Fruit fly (Drosophila melanogaster) whole organism, prepupa: ENCODE measurements around the gene Teh3.
A peak's percentile ranks its signal among the peaks of the same experiment; 100 is the strongest.

ENCODE experiments used
- Blimp-1 ChIP-seq: fragments of 200-800 bp; sonication (Bioruptor generic); optimal IDR thresholded peaks from 3 replicates; lab custom pipeline; 2017; ENCODE audit warnings: missing biosample characterization, missing genetic modification characterization, mild to moderate bottlenecking, moderate library complexity, missing genetic modification reagents
- CG10631 ChIP-seq: fragments of 200-800 bp; sonication (Bioruptor generic); optimal IDR thresholded peaks from 2 replicates; lab custom pipeline; 2016; ENCODE audit warnings: missing biosample characterization, missing genetic modification characterization
- CG10669 ChIP-seq: fragments of 200-800 bp; sonication (Bioruptor generic); optimal IDR thresholded peaks from 3 replicates; lab custom pipeline; 2018; ENCODE audit warnings: missing biosample characterization, mild to moderate bottlenecking, missing genetic modification characterization, moderate library complexity
- CG11294 ChIP-seq: fragments of 200-800 bp; sonication (Bioruptor generic); IDR thresholded peaks from 2 replicates; pipeline ENCODE4 v1.3.6; 2022; ENCODE audit warnings: missing biosample characterization, missing genetic modification characterization
- CG11762 ChIP-seq: fragments of 200-800 bp; sonication (Bioruptor generic); optimal IDR thresholded peaks from 3 replicates; lab custom pipeline; 2016; ENCODE audit warnings: missing biosample characterization, missing genetic modification characterization; ENCODE audit not compliant: insufficient read depth
- CG11902 ChIP-seq: fragments of 200-800 bp; sonication (Bioruptor generic); optimal IDR thresholded peaks from 3 replicates; lab custom pipeline; 2016; ENCODE audit warnings: missing biosample characterization, missing genetic modification characterization
- CG15336 ChIP-seq: fragments of 200-800 bp; sonication (Bioruptor generic); IDR thresholded peaks from 2 replicates; pipeline ENCODE4 v1.3.6; 2022; ENCODE audit warnings: missing biosample characterization, missing genetic modification characterization
- CG16779 ChIP-seq: fragments of 200-800 bp; sonication (Bioruptor generic); optimal IDR thresholded peaks from 3 replicates; lab custom pipeline; 2017; ENCODE audit warnings: missing biosample characterization, mild to moderate bottlenecking, missing genetic modification characterization
- CG3032 ChIP-seq: fragments of 200-800 bp; optimal IDR thresholded peaks from 2 replicates; lab custom pipeline; 2019; ENCODE audit warnings: missing biosample characterization, mild to moderate bottlenecking, missing genetic modification characterization, moderate library complexity
- CG31627 ChIP-seq: fragments of 200-800 bp; sonication (Bioruptor generic); optimal IDR thresholded peaks from 3 replicates; lab custom pipeline; 2016; ENCODE audit warnings: missing biosample characterization, missing genetic modification characterization
- CG32006 ChIP-seq: fragments of 200-800 bp; sonication (Bioruptor generic); optimal IDR thresholded peaks from 3 replicates; lab custom pipeline; 2017; ENCODE audit warnings: missing biosample characterization, mild to moderate bottlenecking, missing genetic modification characterization
- CG34406 ChIP-seq: fragments of 200-800 bp; sonication (Bioruptor generic); optimal IDR thresholded peaks from 3 replicates; lab custom pipeline; 2016; ENCODE audit warnings: missing biosample characterization, missing genetic modification characterization
- CG3919 ChIP-seq: fragments of 200-800 bp; sonication (Bioruptor generic); optimal IDR thresholded peaks from 3 replicates; lab custom pipeline; 2016; ENCODE audit warnings: missing biosample characterization, missing genetic modification characterization
- CG4318 ChIP-seq: fragments of 200-800 bp; sonication (Bioruptor generic); optimal IDR thresholded peaks from 3 replicates; lab custom pipeline; 2017; ENCODE audit warnings: missing biosample characterization, mild to moderate bottlenecking, missing genetic modification characterization
- CG6163 ChIP-seq: fragments of 200-800 bp; sonication (Bioruptor generic); IDR thresholded peaks from 3 replicates; pipeline ENCODE4 v1.3.6; 2022; ENCODE audit warnings: missing biosample characterization, missing genetic modification characterization
- CG6276 ChIP-seq: fragments of 200-800 bp; sonication (Bioruptor generic); optimal IDR thresholded peaks from 2 replicates; lab custom pipeline; 2017; ENCODE audit warnings: missing biosample characterization, mild to moderate bottlenecking, missing genetic modification characterization
- CG6792 ChIP-seq: fragments of 200-800 bp; sonication (Bioruptor generic); optimal IDR thresholded peaks from 3 replicates; lab custom pipeline; 2016; ENCODE audit warnings: missing biosample characterization, missing genetic modification characterization
- CG6808 ChIP-seq: fragments of 200-800 bp; sonication (Bioruptor generic); optimal IDR thresholded peaks from 3 replicates; lab custom pipeline; 2017; ENCODE audit warnings: missing biosample characterization, missing genetic modification characterization, mild to moderate bottlenecking, moderate library complexity, missing genetic modification reagents
- CG6854 ChIP-seq: fragments of 200-800 bp; sonication (Bioruptor generic); optimal IDR thresholded peaks from 2 replicates; lab custom pipeline; 2017; ENCODE audit warnings: missing biosample characterization, mild to moderate bottlenecking, missing genetic modification characterization
- CG7368 ChIP-seq: fragments of 200-800 bp; sonication (Bioruptor generic); optimal IDR thresholded peaks from 3 replicates; lab custom pipeline; 2016; ENCODE audit warnings: missing biosample characterization, missing genetic modification characterization
- CG8119 ChIP-seq: fragments of 200-800 bp; sonication (Bioruptor generic); IDR thresholded peaks from 3 replicates; pipeline ENCODE4 v1.3.6; 2022; ENCODE audit warnings: missing biosample characterization, missing genetic modification characterization
- CG8319 ChIP-seq: fragments of 200-800 bp; sonication (Bioruptor generic); optimal IDR thresholded peaks from 3 replicates; lab custom pipeline; 2016; ENCODE audit warnings: missing biosample characterization, missing genetic modification characterization
- CG8632 ChIP-seq: fragments of 200-800 bp; sonication (Bioruptor generic); optimal IDR thresholded peaks from 3 replicates; lab custom pipeline; 2016; ENCODE audit warnings: missing biosample characterization, missing genetic modification characterization
- CG9139 ChIP-seq: fragments of 200-800 bp; sonication (Bioruptor generic); optimal IDR thresholded peaks from 3 replicates; lab custom pipeline; 2017; ENCODE audit warnings: missing biosample characterization, mild to moderate bottlenecking, missing genetic modification characterization
- Eip75B ChIP-seq: fragments of 200-800 bp; sonication (Bioruptor generic); optimal IDR thresholded peaks from 3 replicates; lab custom pipeline; 2016; ENCODE audit warnings: missing biosample characterization, missing genetic modification characterization
- Eip78C ChIP-seq: fragments of 200-800 bp; sonication (Bioruptor generic); peaks from one replicate; lab custom pipeline; 2016; ENCODE audit warnings: missing biosample characterization, missing genetic modification characterization
- Eip93F ChIP-seq: fragments of 200-800 bp; sonication (Bioruptor generic); optimal IDR thresholded peaks from 2 replicates; lab custom pipeline; 2016; ENCODE audit warnings: missing biosample characterization, mild to moderate bottlenecking, missing genetic modification characterization
- Ets21C ChIP-seq: fragments of 200-800 bp; sonication (Bioruptor generic); optimal IDR thresholded peaks from 3 replicates; lab custom pipeline; 2016; ENCODE audit warnings: missing biosample characterization, missing genetic modification characterization
- Ets96B ChIP-seq: fragments of 200-800 bp; optimal IDR thresholded peaks from 2 replicates; lab custom pipeline; 2019; ENCODE audit warnings: missing biosample characterization, mild to moderate bottlenecking, missing genetic modification characterization, moderate library complexity
- Gug ChIP-seq: fragments of 200-800 bp; sonication (Bioruptor generic); IDR thresholded peaks from 2 replicates; pipeline ENCODE4 v1.3.6; 2022; ENCODE audit warnings: missing biosample characterization, missing genetic modification characterization
- Hr38 ChIP-seq: sonication (Bioruptor generic); optimal IDR thresholded peaks from 2 replicates; lab custom pipeline; 2016; ENCODE audit warnings: missing biosample characterization, missing genetic modification characterization
- Hr39 ChIP-seq: fragments of 200-800 bp; sonication (Bioruptor generic); optimal IDR thresholded peaks from 2 replicates; lab custom pipeline; 2016; ENCODE audit warnings: missing biosample characterization, missing genetic modification characterization
- Hr4 ChIP-seq: fragments of 200-800 bp; sonication (Bioruptor generic); optimal IDR thresholded peaks from 3 replicates; lab custom pipeline; 2016; ENCODE audit warnings: missing biosample characterization, missing genetic modification characterization
- Lpt ChIP-seq: fragments of 200-800 bp; sonication (Bioruptor generic); optimal IDR thresholded peaks from 3 replicates; lab custom pipeline; 2016; ENCODE audit warnings: missing biosample characterization, missing genetic modification characterization
- OdsH ChIP-seq: fragments of 200-800 bp; sonication (Bioruptor generic); optimal IDR thresholded peaks from 3 replicates; lab custom pipeline; 2016; ENCODE audit warnings: missing biosample characterization, missing genetic modification characterization
- Smox ChIP-seq: fragments of 200-800 bp; sonication (Bioruptor generic); optimal IDR thresholded peaks from 3 replicates; lab custom pipeline; 2016; ENCODE audit warnings: missing biosample characterization, missing genetic modification characterization
- Sox102F ChIP-seq: fragments of 200-800 bp; sonication (Bioruptor generic); optimal IDR thresholded peaks from 2 replicates; lab custom pipeline; 2016; ENCODE audit warnings: missing biosample characterization, mild to moderate bottlenecking, missing genetic modification characterization
- Sox14 ChIP-seq: fragments of 200-800 bp; sonication (Bioruptor generic); optimal IDR thresholded peaks from 3 replicates; lab custom pipeline; 2016; ENCODE audit warnings: missing biosample characterization, missing genetic modification characterization
- acj6 ChIP-seq: fragments of 200-800 bp; sonication (Bioruptor generic); optimal IDR thresholded peaks from 3 replicates; lab custom pipeline; 2016; ENCODE audit warnings: missing biosample characterization, missing genetic modification characterization
- cyc ChIP-seq: fragments of 200-800 bp; sonication (Bioruptor generic); optimal IDR thresholded peaks from 3 replicates; lab custom pipeline; 2016; ENCODE audit warnings: missing biosample characterization, missing genetic modification characterization
- dac ChIP-seq: fragments of 200-800 bp; sonication (Bioruptor generic); optimal IDR thresholded peaks from 2 replicates; lab custom pipeline; 2017; ENCODE audit warnings: missing biosample characterization, mild to moderate bottlenecking, missing genetic modification characterization
- dsx ChIP-seq: fragments of 200-800 bp; optimal IDR thresholded peaks from 3 replicates; lab custom pipeline; 2019; ENCODE audit warnings: missing biosample characterization, mild to moderate bottlenecking, missing genetic modification characterization, moderate library complexity; ENCODE audit not compliant: poor library complexity, severe bottlenecking
- eg ChIP-seq: fragments of 200-800 bp; sonication (Bioruptor generic); IDR thresholded peaks from 3 replicates; pipeline ENCODE4 v1.3.6; 2022; ENCODE audit warnings: missing biosample characterization, missing genetic modification characterization
- esn ChIP-seq: fragments of 200-800 bp; sonication (Bioruptor generic); optimal IDR thresholded peaks from 2 replicates; lab custom pipeline; 2016; ENCODE audit warnings: missing biosample characterization, mild to moderate bottlenecking, missing genetic modification characterization, moderate library complexity
- fd59A ChIP-seq: fragments of 200-800 bp; sonication (Bioruptor generic); optimal IDR thresholded peaks from 2 replicates; lab custom pipeline; 2017; ENCODE audit warnings: missing biosample characterization, mild to moderate bottlenecking, missing genetic modification characterization, missing genetic modification reagents
- fd85E ChIP-seq: fragments of 200-800 bp; sonication (Bioruptor generic); optimal IDR thresholded peaks from 3 replicates; lab custom pipeline; 2016; ENCODE audit warnings: missing biosample characterization, missing genetic modification characterization
- lz ChIP-seq: fragments of 200-800 bp; sonication (Bioruptor generic); optimal IDR thresholded peaks from 3 replicates; lab custom pipeline; 2016; ENCODE audit warnings: missing biosample characterization, missing genetic modification characterization
- net ChIP-seq: fragments of 200-800 bp; sonication (Bioruptor generic); optimal IDR thresholded peaks from 3 replicates; lab custom pipeline; 2016; ENCODE audit warnings: missing biosample characterization, missing genetic modification characterization
- pdm3 ChIP-seq: fragments of 200-800 bp; sonication (Bioruptor generic); optimal IDR thresholded peaks from 3 replicates; lab custom pipeline; 2016; ENCODE audit warnings: missing biosample characterization, missing genetic modification characterization
- salr ChIP-seq, 2 experiments: fragments of 200-800 bp; sonication (Bioruptor generic); optimal IDR thresholded peaks; 3 replicates each; lab custom pipeline; 2016 to 2018; ENCODE audit warnings: missing biosample characterization in 2 of 2, missing genetic modification characterization in 2 of 2, mild to moderate bottlenecking in 1 of 2
- svp ChIP-seq: fragments of 200-800 bp; sonication (Bioruptor generic); peaks from one replicate; lab custom pipeline; 2016; ENCODE audit warnings: missing biosample characterization, missing genetic modification characterization
- vri ChIP-seq: fragments of 200-800 bp; sonication (Bioruptor generic); optimal IDR thresholded peaks from 3 replicates; lab custom pipeline; 2016; ENCODE audit warnings: missing biosample characterization, mild to moderate bottlenecking, missing genetic modification characterization

The Teh3 gene

DNA sequence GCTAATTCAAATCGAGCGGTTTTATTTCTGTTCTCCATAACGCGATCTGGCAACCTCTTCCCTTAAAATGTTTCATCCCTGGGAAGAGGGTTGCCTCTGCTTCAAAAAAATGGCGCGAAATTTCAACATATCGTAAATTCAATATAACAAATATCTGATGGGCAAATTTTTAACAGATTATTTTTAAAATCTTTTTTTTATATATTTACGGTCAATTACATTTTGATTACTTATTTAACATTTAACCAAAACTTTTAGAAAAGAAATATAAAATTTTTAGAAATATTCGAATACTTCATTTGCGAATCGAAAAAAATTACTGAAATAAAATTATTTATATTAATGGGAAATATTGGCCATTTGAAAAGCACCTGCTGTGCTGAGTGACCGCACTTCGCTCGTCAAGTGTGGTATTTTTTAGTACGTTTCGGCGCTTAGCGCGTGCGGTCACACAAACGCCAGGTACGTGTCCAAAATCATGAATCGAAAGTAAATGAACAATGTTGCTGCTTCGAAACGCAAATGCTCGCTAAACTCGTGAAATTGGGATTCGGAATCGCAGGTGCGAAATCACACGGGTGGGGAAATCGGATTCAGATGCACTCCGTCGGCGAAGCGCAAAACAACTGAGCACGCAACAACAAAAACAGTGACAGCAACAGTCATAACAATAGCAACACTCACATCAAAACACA is 14.4 kb downstream of the Teh3 start, which contains the start of gene Ero1L:
Ero1L (plus strand) TSS at position 448 of the 695 bp plus-strand sequence.
- TF ChIP-seq CG6854 (GFP tag; lab: Kevin White, UChicago) (peak; percentile 51), Sox14 (GFP tag; lab: Kevin White, UChicago) (peak; percentile 18), pdm3 (GFP tag; lab: Kevin White, UChicago) (peak; percentile 2), Blimp-1 (GFP tag; lab: Kevin White, UChicago) (peak; percentile 37), CG8319 (GFP tag; lab: Kevin White, UChicago) (no peak), fd85E (no peak), Eip78C (GFP tag; lab: Kevin White, UChicago) (peak; percentile 49), CG6792 (no peak), CG34406 (GFP tag; lab: Kevin White, UChicago) (no peak), CG32006 (GFP tag; lab: Kevin White, UChicago) (no peak), CG6163 (0 out of 3 replicates have a peak, but pooled peaks have one; percentile 14), net (GFP tag; lab: Kevin White, UChicago) (peak; percentile 13), CG6808 (GFP tag; lab: Kevin White, UChicago) (no peak), Sox102F (no peak), acj6 (GFP tag; lab: Kevin White, UChicago) (no peak), Hr39 (peak; percentile 4), CG10631 (GFP tag; lab: Kevin White, UChicago) (no peak), Gug (GFP tag; lab: Robert Waterston, UW) (0 out of 2 replicates have a peak, but pooled peaks have one; percentile 9), CG11762 (GFP tag; lab: Kevin White, UChicago) (no peak), Lpt (GFP tag; lab: Kevin White, UChicago) (no peak), Ets21C (GFP tag; lab: Kevin White, UChicago) (no peak), CG31627 (GFP tag; lab: Kevin White, UChicago) (peak; percentile 24), CG15336 (GFP tag; lab: Robert Waterston, UW) (no peak), CG3919 (GFP tag; lab: Kevin White, UChicago) (no peak), lz (GFP tag; lab: Kevin White, UChicago) (no peak), CG11294 (no peak), CG10669 (no peak), CG3032 (tag; lab: Kevin White, UChicago) (peak; percentile 47), CG4318 (GFP tag; lab: Kevin White, UChicago) (no peak), OdsH (no peak), CG6276 (GFP tag; lab: Kevin White, UChicago) (no peak), esn (GFP tag; lab: Kevin White, UChicago) (peak; percentile 37), CG16779 (tag; lab: Kevin White, UChicago) (no peak), dac (GFP tag; lab: Kevin White, UChicago) (no peak), dsx (GFP tag; lab: Kevin White, UChicago) (peak; percentile 76), Hr38 (no peak), fd59A (no peak), Smox (peak; percentile 39), eg (peak; percentile 45; the same call in 2 of the 3 replicates), Hr4 (GFP tag; lab: Kevin White, UChicago) (no peak), CG11902 (no peak), CG7368 (no peak), CG9139 (GFP tag; lab: Kevin White, UChicago) (no peak), svp (peak; percentile 80), Ets96B (peak; percentile 38), CG8632 (GFP tag; lab: Kevin White, UChicago) (no peak), Eip93F (GFP tag; lab: Kevin White, UChicago) (no peak), salr (GFP tag; optimal IDR thresholded peaks at IDR 0.05; lab: Kevin White, UChicago) (no peak), Eip75B (GFP tag; lab: Kevin White, UChicago) (no peak), cyc (peak; percentile 41), CG8119 (GFP tag; lab: Robert Waterston, UW) (no peak), vri (GFP tag; lab: Kevin White, UChicago) (peak; percentile 25)
